Worm (Caenorhabditis elegans): ENCODE results near the gene tag-297.

Gene tag-297

DNA sequence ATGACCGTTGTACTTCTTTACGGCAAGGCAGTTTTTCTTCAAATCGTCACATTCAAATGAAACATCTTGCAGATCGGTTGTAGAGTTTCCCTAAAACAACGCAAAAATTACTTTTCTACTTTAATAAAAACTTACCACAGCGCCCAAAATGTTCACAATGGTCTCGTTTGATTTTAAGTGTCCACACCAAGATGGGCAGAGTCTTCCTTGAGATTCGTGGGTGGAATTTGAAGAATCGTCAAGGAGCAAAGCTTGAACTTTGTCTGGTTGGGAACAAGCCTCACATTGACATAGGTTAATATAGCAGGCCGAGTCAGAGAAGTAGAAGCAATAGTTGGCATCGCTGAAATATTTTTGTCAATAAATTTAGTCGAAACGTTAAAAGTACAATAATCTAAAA is 22.4 kb upstream of the tag-297 start (continued):
- TF ChIP-seq ztf-11 (tag; optimal IDR thresholded peaks at IDR 0.05) (no peak), nhr-48 (tag; optimal IDR thresholded peaks at IDR 0.05) (no peak), aly-2 (tag; optimal IDR thresholded peaks at IDR 0.05) (no peak), tag-97 (GFP tag; IDR thresholded peaks at IDR 0.05) (no peak), ceh-20 (GFP tag; IDR thresholded peaks at IDR 0.05) (no peak), mdt-29 (GFP tag; IDR thresholded peaks at IDR 0.05) (no peak), madf-9 (GFP tag; conservative IDR thresholded peaks at IDR 0.05) (0 out of 2 replicates have a peak, but pooled peaks have one; percentile 31), lir-3 (tag; optimal IDR thresholded peaks at IDR 0.05) (no peak), dmd-6 (GFP tag; IDR thresholded peaks at IDR 0.05) (no peak; the same call in 1 of the 2 replicates), php-3 (GFP tag; IDR thresholded peaks at IDR 0.05) (no peak), ctbp-1 (GFP tag; IDR thresholded peaks at IDR 0.05) (no peak), lin-1 (GFP tag; IDR thresholded peaks at IDR 0.05) (no peak), nhr-102 (tag; optimal IDR thresholded peaks at IDR 0.05) (no peak), hlh-11 (tag; optimal IDR thresholded peaks at IDR 0.05) (no peak), spr-1 (tag; optimal IDR thresholded peaks at IDR 0.05) (no peak), mxl-2 (GFP tag; conservative IDR thresholded peaks at IDR 0.05) (no peak), fkh-10 (GFP tag; optimal IDR thresholded peaks at IDR 0.05) (no peak), R02D3.7 (tag; optimal IDR thresholded peaks at IDR 0.05) (no peak), mep-1 (tag; optimal IDR thresholded peaks at IDR 0.05) (no peak), snpc-1.2 (GFP tag; IDR thresholded peaks at IDR 0.05) (no peak), F10B5.3 (tag; optimal IDR thresholded peaks at IDR 0.05) (no peak), ZK337.2 (GFP tag; IDR thresholded peaks at IDR 0.05) (no peak), gei-8 (GFP tag; optimal IDR thresholded peaks at IDR 0.05) (no peak), fos-1 (tag; optimal IDR thresholded peaks at IDR 0.05) (no peak), hlh-30 (tag; optimal IDR thresholded peaks at IDR 0.05; ENCODE audit: insufficient read depth) (no peak), dmd-9 (GFP tag; IDR thresholded peaks at IDR 0.05) (no peak), mxl-3 (GFP tag; optimal IDR thresholded peaks at IDR 0.05) (no peak), ZK546.5 (tag; optimal IDR thresholded peaks at IDR 0.05) (no peak), zip-11 (GFP tag; IDR thresholded peaks at IDR 0.05) (no peak), ceh-62 (tag; optimal IDR thresholded peaks at IDR 0.05) (no peak), sdz-12 (GFP tag; optimal IDR thresholded peaks at IDR 0.05) (peak; percentile 44), aha-1 (tag) (peak; percentile 97), unc-62 (GFP tag; optimal IDR thresholded peaks at IDR 0.05 in 1 of 2) (peak in 1 of 2 experiments; percentile 47), unc-62 (tag; optimal IDR thresholded peaks at IDR 0.05) (no peak), ceh-44 (GFP tag; IDR thresholded peaks at IDR 0.05) (no peak), nhr-11 (tag; optimal IDR thresholded peaks at IDR 0.05) (no peak), daf-8 (GFP tag; IDR thresholded peaks at IDR 0.05) (no peak), zfp-3 (GFP tag; conservative IDR thresholded peaks at IDR 0.05) (no peak; the same call in 1 of the 2 replicates), lsy-2 (tag; optimal IDR thresholded peaks at IDR 0.05) (no peak), F49E8.2 (tag; optimal IDR thresholded peaks at IDR 0.05; ENCODE audit: borderline replicate concordance) (no peak)

DNA sequence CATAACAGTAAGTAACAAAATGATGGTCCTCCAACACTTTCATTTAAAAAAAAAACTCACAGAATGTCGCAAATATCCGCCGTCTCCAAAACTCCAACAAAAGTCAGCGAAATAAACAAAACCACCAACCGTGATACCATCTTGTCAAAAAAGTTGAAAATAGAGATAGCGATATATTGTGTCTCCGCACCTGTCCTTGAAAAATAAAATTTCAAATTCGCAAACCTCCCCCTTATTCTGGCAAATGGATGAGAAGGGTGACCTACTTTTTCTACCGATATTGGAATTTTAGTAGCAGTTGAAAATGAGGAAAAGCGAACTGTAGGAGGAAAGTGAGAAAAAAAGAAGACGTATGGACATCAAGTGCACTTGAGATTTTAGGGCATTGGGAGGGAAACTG is 22.0 kb upstream of the tag-297 start, which contains the start of gene F19H8.2:
Gene F19H8.2 (minus strand): TSS at position 391 of the 400 bp plus-strand sequence.
- TF ChIP-seq fkh-10 (GFP tag; optimal IDR thresholded peaks at IDR 0.05) (no peak), aha-1 (tag) (peak; percentile 66), zag-1 (tag; optimal IDR thresholded peaks at IDR 0.05) (no peak), ceh-62 (tag; optimal IDR thresholded peaks at IDR 0.05) (no peak), egl-43 (GFP tag; IDR thresholded peaks at IDR 0.05) (no peak), snpc-4 (tag; optimal IDR thresholded peaks at IDR 0.05) (no peak), daf-16 (GFP tag; optimal IDR thresholded peaks at IDR 0.05) (no peak), daf-16 (tag; optimal IDR thresholded peaks at IDR 0.05) (peak; percentile 19), ztf-11 (tag; optimal IDR thresholded peaks at IDR 0.05) (no peak), nhr-76 (tag; optimal IDR thresholded peaks at IDR 0.05) (no peak), ceh-44 (GFP tag; IDR thresholded peaks at IDR 0.05) (no peak), pqm-1 (tag; optimal IDR thresholded peaks at IDR 0.05) (no peak), ztf-7 (tag; optimal IDR thresholded peaks at IDR 0.05) (no peak), F26F4.8 (GFP tag; conservative IDR thresholded peaks at IDR 0.05) (no peak), D1046.2 (GFP tag; IDR thresholded peaks at IDR 0.05) (no peak), Y75B8A.6 (GFP tag; IDR thresholded peaks at IDR 0.05) (no peak), nhr-6 (tag; optimal IDR thresholded peaks at IDR 0.05) (peak; percentile 4), ces-1 (GFP tag; optimal IDR thresholded peaks at IDR 0.05) (no peak), sdz-12 (GFP tag; optimal IDR thresholded peaks at IDR 0.05) (no peak), unc-62 (GFP tag; optimal IDR thresholded peaks at IDR 0.05 in 1 of 2) (peak in 1 of 2 experiments; percentile 1), unc-62 (tag; optimal IDR thresholded peaks at IDR 0.05) (no peak), lin-38 (GFP tag; IDR thresholded peaks at IDR 0.05) (no peak)

Measured in whole organism, L4 larva.